Fruit fly (Drosophila melanogaster) whole organism, embryonic: Measurements from ENCODE around the gene Pif1B.

Experiments used
- ATbp ChIP-seq: fragments of 200-800 bp; sonication (Bioruptor generic); optimal IDR thresholded peaks from 2 replicates; lab custom pipeline; 2017; ENCODE audit warnings: missing biosample characterization, mild to moderate bottlenecking, missing genetic modification characterization, missing genetic modification reagents
- Abd-B ChIP-seq: fragments of 200-800 bp; sonication (Bioruptor generic); optimal IDR thresholded peaks from 2 replicates; lab custom pipeline; 2018; ENCODE audit warnings: missing biosample characterization, mild to moderate bottlenecking, missing genetic modification characterization, moderate library complexity
- Asciz ChIP-seq: fragments of 200-800 bp; sonication (Bioruptor generic); optimal IDR thresholded peaks from 2 replicates; lab custom pipeline; 2017; ENCODE audit warnings: missing biosample characterization, mild to moderate bottlenecking, missing genetic modification characterization, missing genetic modification reagents
- Awh ChIP-seq: fragments of 200-800 bp; sonication (Bioruptor generic); IDR thresholded peaks from 2 replicates; pipeline ENCODE4, ENCODE4 v1.3.6; 2022; ENCODE audit warnings: missing biosample characterization, missing genetic modification characterization
- CG10147 ChIP-seq: fragments of 200-800 bp; sonication (Bioruptor generic); optimal IDR thresholded peaks from 2 replicates; lab custom pipeline; 2019; ENCODE audit warnings: missing biosample characterization, mild to moderate bottlenecking, missing genetic modification characterization, moderate library complexity
- CG1024 ChIP-seq: fragments of 200-800 bp; sonication (Bioruptor generic); IDR thresholded peaks from 2 replicates; pipeline ENCODE4 v1.3.6; 2022; ENCODE audit warnings: missing biosample characterization, missing genetic modification characterization
- CG10959 ChIP-seq: fragments of 200-800 bp; sonication (Bioruptor generic); IDR thresholded peaks from 2 replicates; pipeline ENCODE4 v1.3.6; 2022; ENCODE audit warnings: missing biosample characterization, missing genetic modification characterization
- CG10979 ChIP-seq: fragments of 200-800 bp; sonication (Bioruptor generic); optimal IDR thresholded peaks from 2 replicates; lab custom pipeline; 2018; ENCODE audit warnings: missing biosample characterization, mild to moderate bottlenecking, missing genetic modification characterization, moderate library complexity
- CG11504 ChIP-seq: fragments of 200-800 bp; sonication (Bioruptor generic); optimal IDR thresholded peaks from 3 replicates; lab custom pipeline; 2019; ENCODE audit warnings: missing biosample characterization, mild to moderate bottlenecking, missing genetic modification characterization, moderate library complexity
- CG13296 ChIP-seq: fragments of 200-800 bp; sonication (Bioruptor generic); optimal IDR thresholded peaks from 3 replicates; lab custom pipeline; 2018; ENCODE audit warnings: missing biosample characterization, mild to moderate bottlenecking, missing genetic modification characterization
- CG18262 ChIP-seq: fragments of 200-800 bp; optimal IDR thresholded peaks from 3 replicates; lab custom pipeline; 2019; ENCODE audit warnings: missing biosample characterization, mild to moderate bottlenecking, missing genetic modification characterization, moderate library complexity
- CG34376 ChIP-seq: fragments of 200-800 bp; sonication (Bioruptor generic); optimal IDR thresholded peaks from 2 replicates; lab custom pipeline; 2018; ENCODE audit warnings: missing biosample characterization, mild to moderate bottlenecking, missing genetic modification characterization
- CG43689 ChIP-seq: fragments of 200-800 bp; sonication (Bioruptor generic); IDR thresholded peaks from 2 replicates; pipeline ENCODE4 v1.3.6; 2022; ENCODE audit warnings: missing biosample characterization, missing genetic modification characterization
- CG4820 ChIP-seq: fragments of 200-800 bp; sonication (Bioruptor generic); optimal IDR thresholded peaks from 3 replicates; lab custom pipeline; 2016; ENCODE audit warnings: missing biosample characterization, missing genetic modification characterization
- CG6175 ChIP-seq: fragments of 200-800 bp; sonication (Bioruptor generic); IDR thresholded peaks from 3 replicates; pipeline ENCODE4 v1.3.6; 2022; ENCODE audit warnings: missing biosample characterization, missing genetic modification characterization
- CG6654 ChIP-seq: fragments of 200-800 bp; sonication (Bioruptor generic); optimal IDR thresholded peaks from 2 replicates; lab custom pipeline; 2017; ENCODE audit warnings: missing biosample characterization, mild to moderate bottlenecking, missing genetic modification characterization
- CG6791 ChIP-seq: fragments of 200-800 bp; sonication (Bioruptor generic); IDR thresholded peaks from 3 replicates; pipeline ENCODE4 v1.3.6; 2022; ENCODE audit warnings: missing biosample characterization, missing genetic modification characterization; ENCODE audit not compliant: partially characterized antibody
- CG8765 ChIP-seq: fragments of 200-800 bp; sonication (Bioruptor generic); IDR thresholded peaks from 2 replicates; pipeline ENCODE4 v1.3.6; 2022; ENCODE audit warnings: missing biosample characterization, missing genetic modification characterization
- CG9727 ChIP-seq: fragments of 200-800 bp; sonication (Bioruptor generic); optimal IDR thresholded peaks from 3 replicates; lab custom pipeline; 2017; ENCODE audit warnings: missing biosample characterization, mild to moderate bottlenecking, missing genetic modification characterization
- D ChIP-seq, 2 experiments: fragments of 200-800 bp in 1 of 2; fragments of >200 bp in 1 of 2; sonication (Bioruptor generic) in 1 of 2; optimal IDR thresholded peaks; 2 replicates in 1 of 2; 3 replicates in 1 of 2; lab custom pipeline; 2017; ENCODE audit warnings: mild to moderate bottlenecking in 1 of 2, missing biosample characterization in 1 of 2, missing genetic modification characterization in 1 of 2, missing genetic modification reagents in 1 of 2
- Dll ChIP-seq: fragments of 200-800 bp; sonication (Bioruptor generic); IDR thresholded peaks from 4 replicates; pipeline ENCODE4 v1.3.6; 2022; ENCODE audit warnings: missing biosample characterization, missing genetic modification characterization; ENCODE audit not compliant: partially characterized antibody
- Drgx ChIP-seq: fragments of 200-800 bp; sonication (Bioruptor generic); IDR thresholded peaks from 2 replicates; pipeline ENCODE4 v1.3.6; 2022; ENCODE audit warnings: missing biosample characterization, missing genetic modification characterization
- HHEX ChIP-seq: fragments of 200-800 bp; sonication (Bioruptor generic); optimal IDR thresholded peaks from 3 replicates; lab custom pipeline; 2017; ENCODE audit warnings: missing biosample characterization, mild to moderate bottlenecking, missing genetic modification characterization, missing genetic modification reagents
- HLH4C ChIP-seq: fragments of 200-800 bp; sonication (Bioruptor generic); IDR thresholded peaks from 3 replicates; pipeline ENCODE4 v1.3.6; 2022; ENCODE audit warnings: missing biosample characterization, missing genetic modification characterization; ENCODE audit not compliant: partially characterized antibody
- Hmx ChIP-seq: fragments of 200-800 bp; sonication (Bioruptor generic); optimal IDR thresholded peaks from 2 replicates; lab custom pipeline; 2016; ENCODE audit warnings: missing biosample characterization, missing genetic modification characterization
- Med ChIP-seq: fragments of 200-800 bp; sonication (Bioruptor generic); peaks from one replicate; lab custom pipeline; 2016; ENCODE audit warnings: missing biosample characterization, missing genetic modification characterization, mild to moderate bottlenecking, inconsistent platforms, moderate library complexity
- Pdp1 ChIP-seq, 2 experiments: fragments of 200-800 bp; sonication (Bioruptor generic); optimal IDR thresholded peaks; 3 replicates each; lab custom pipeline; 2016; ENCODE audit warnings: missing biosample characterization in 2 of 2, missing genetic modification characterization in 2 of 2, mild to moderate bottlenecking in 1 of 2, moderate library complexity in 1 of 2
- Poxn ChIP-seq: fragments of 200-800 bp; sonication (Bioruptor generic); IDR thresholded peaks from 2 replicates; pipeline ENCODE4 v1.3.6; 2022; ENCODE audit warnings: missing biosample characterization, missing genetic modification characterization
- Sry-δ ChIP-seq: fragments of 200-800 bp; sonication (Bioruptor generic); optimal IDR thresholded peaks from 2 replicates; lab custom pipeline; 2016; ENCODE audit warnings: missing biosample characterization, missing genetic modification characterization
- az2 ChIP-seq: fragments of 200-800 bp; sonication (Bioruptor generic); optimal IDR thresholded peaks from 3 replicates; lab custom pipeline; 2016; ENCODE audit warnings: missing biosample characterization, missing genetic modification characterization
- bsh ChIP-seq, 2 experiments: fragments of 200-800 bp; sonication (Bioruptor generic); optimal IDR thresholded peaks; 2 replicates each; lab custom pipeline; 2017 to 2018; ENCODE audit warnings: mild to moderate bottlenecking in 2 of 2, missing biosample characterization in 2 of 2, missing genetic modification characterization in 2 of 2, moderate library complexity in 1 of 2
- cg ChIP-seq: fragments of 200-800 bp; sonication (Bioruptor generic); optimal IDR thresholded peaks from 3 replicates; lab custom pipeline; 2019; ENCODE audit warnings: missing biosample characterization, mild to moderate bottlenecking, missing genetic modification characterization, moderate library complexity
- fd96Cb ChIP-seq: fragments of 200-800 bp; sonication (Bioruptor generic); optimal IDR thresholded peaks from 2 replicates; lab custom pipeline; 2018; ENCODE audit warnings: missing biosample characterization, mild to moderate bottlenecking, missing genetic modification characterization, moderate library complexity
- hkb ChIP-seq, 2 experiments: fragments of 200-800 bp in 1 of 2; fragments of >200 bp in 1 of 2; sonication (Bioruptor generic) in 1 of 2; IDR thresholded peaks in 1 of 2; optimal IDR thresholded peaks in 1 of 2; 2 replicates each; pipeline versions ENCODE4 v1.3.6 to Lab custom; 2017 to 2022; ENCODE audit warnings: missing biosample characterization in 1 of 2, missing genetic modification characterization in 1 of 2
- jigr1 ChIP-seq: fragments of 200-800 bp; sonication (Bioruptor generic); IDR thresholded peaks from 3 replicates; pipeline ENCODE4 v1.3.6; 2022; ENCODE audit warnings: missing biosample characterization, missing genetic modification characterization
- kah ChIP-seq: fragments of 200-800 bp; sonication (Bioruptor generic); optimal IDR thresholded peaks from 2 replicates; lab custom pipeline; 2018; ENCODE audit warnings: missing biosample characterization, mild to moderate bottlenecking, missing genetic modification characterization
- ken ChIP-seq: fragments of 200-800 bp; sonication (Bioruptor generic); IDR thresholded peaks from 3 replicates; pipeline ENCODE4 v1.3.6; 2022; ENCODE audit warnings: missing biosample characterization, missing genetic modification characterization
- maf-S ChIP-seq: fragments of 200-800 bp; sonication (Bioruptor generic); optimal IDR thresholded peaks from 2 replicates; lab custom pipeline; 2016; ENCODE audit warnings: missing biosample characterization, missing genetic modification characterization
- oc ChIP-seq: fragments of 200-800 bp; sonication (Bioruptor generic); optimal IDR thresholded peaks from 2 replicates; lab custom pipeline; 2018; ENCODE audit warnings: missing biosample characterization, mild to moderate bottlenecking, missing genetic modification characterization, moderate library complexity
- pita ChIP-seq: fragments of 200-800 bp; sonication (Bioruptor generic); optimal IDR thresholded peaks from 2 replicates; lab custom pipeline; 2017; ENCODE audit warnings: missing biosample characterization, mild to moderate bottlenecking, missing genetic modification characterization
- prd ChIP-seq, 3 experiments: fragments of >200 bp in 2 of 3; fragments of 200-800 bp in 1 of 3; sonication (Bioruptor generic) in 1 of 3; optimal IDR thresholded peaks in 2 of 3; IDR thresholded peaks in 1 of 3; 2 replicates in 2 of 3; 3 replicates in 1 of 3; pipeline versions ENCODE4 v1.3.6 to Lab custom; 2017 to 2022; ENCODE audit warnings: missing biosample characterization in 1 of 3, missing genetic modification characterization in 1 of 3
- salm ChIP-seq: fragments of 200-800 bp; sonication (Bioruptor generic); optimal IDR thresholded peaks from 2 replicates; lab custom pipeline; 2018; ENCODE audit warnings: missing biosample characterization, mild to moderate bottlenecking, missing genetic modification characterization
- tio ChIP-seq: fragments of 200-800 bp; sonication (Bioruptor generic); optimal IDR thresholded peaks from 2 replicates; lab custom pipeline; 2017; ENCODE audit warnings: missing biosample characterization, missing genetic modification characterization, inconsistent platforms
- ttk ChIP-seq: fragments of 200-800 bp; sonication (Bioruptor generic); IDR thresholded peaks from 2 replicates; pipeline ENCODE4 v2.1.2; 2022; ENCODE audit warnings: missing biosample characterization, missing genetic modification characterization
- vvl ChIP-seq: fragments of 200-800 bp; sonication (Bioruptor generic); IDR thresholded peaks from 2 replicates; pipeline ENCODE4 v1.3.6; 2022; ENCODE audit warnings: missing biosample characterization, missing genetic modification characterization

Pif1B gene

DNA sequence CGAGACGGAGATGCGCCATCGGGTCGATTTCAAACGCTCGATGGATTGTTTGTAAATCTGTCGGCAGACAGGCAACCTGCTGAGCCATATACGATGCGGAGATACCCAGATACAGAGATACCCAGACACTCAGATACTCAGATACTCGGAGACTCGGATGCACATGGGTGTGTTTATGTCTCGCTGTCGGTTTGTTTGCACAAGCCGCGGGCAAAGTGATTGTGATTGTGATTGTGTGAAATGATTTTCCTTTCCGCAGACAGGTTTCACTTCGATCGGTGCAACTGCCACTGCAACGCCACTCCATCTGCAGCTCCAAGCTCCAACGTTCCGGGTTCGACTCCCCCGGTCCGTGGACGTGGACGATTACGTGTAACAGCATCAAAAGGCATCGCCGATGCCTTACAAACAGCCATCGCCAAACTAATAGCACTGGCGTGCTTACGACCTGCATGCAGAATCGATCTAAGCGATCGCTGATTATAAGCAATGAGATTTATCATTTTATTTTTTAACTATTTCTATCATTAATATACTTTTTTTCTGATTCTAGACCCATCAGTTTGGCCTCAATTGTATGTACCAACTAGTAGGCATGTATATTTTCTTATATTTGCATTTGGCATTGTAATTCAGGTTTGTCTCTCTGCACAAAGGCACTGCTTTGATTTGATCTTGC lies 12.1 kb downstream of the Pif1B start (continued):
- TF ChIP-seq CG43689 (GFP tag; lab: Robert Waterston, UW) (peak; percentile 56), CG8765 (GFP tag; lab: Robert Waterston, UW) (no peak), CG11504 (tag; lab: Kevin White, UChicago) (peak; percentile 77), jigr1 (peak; percentile 65; the same call in 2 of the 3 replicates), CG10979 (tag; lab: Kevin White, UChicago) (peak; percentile 53), vvl (GFP tag; lab: Robert Waterston, UW) (peak; percentile 86), cg (GFP tag; lab: Kevin White, UChicago) (no peak), CG6791 (0 out of 3 replicates have a peak, but pooled peaks have one; percentile 41), CG4820 (GFP tag; lab: Kevin White, UChicago) (peak; percentile 31), CG9727 (peak; percentile 39), bsh (GFP tag; optimal IDR thresholded peaks at IDR 0.05; lab: Kevin White, UChicago) (peak; percentile 54 to 68), HLH4C (GFP tag; lab: Robert Waterston, UW) (no peak), kah (GFP tag; lab: Kevin White, UChicago) (peak; percentile 7), pita (GFP tag; lab: Kevin White, UChicago) (no peak), CG10959 (peak; percentile 22; the same call in 1 of the 2 replicates), prd (optimal IDR thresholded peaks at IDR 0.05; lab: Kevin White, UChicago) (no peak), prd (GFP tag; IDR thresholded peaks at IDR 0.05; lab: Robert Waterston, UW) (peak; percentile 69; the same call in 2 of the 3 replicates), CG10147 (GFP tag; lab: Kevin White, UChicago) (peak; percentile 21), Abd-B (no peak), ATbp (GFP tag; lab: Kevin White, UChicago) (peak; percentile 63), Drgx (GFP tag; lab: Robert Waterston, UW) (peak; percentile 91), az2 (GFP tag; lab: Kevin White, UChicago) (peak; percentile 30), hkb (optimal IDR thresholded peaks at IDR 0.05; lab: Kevin White, UChicago) (no peak), hkb (GFP tag; IDR thresholded peaks at IDR 0.05; lab: Robert Waterston, UW) (peak; percentile 79), CG1024 (GFP tag; lab: Robert Waterston, UW) (peak; percentile 30; the same call in 1 of the 2 replicates), tio (GFP tag; lab: Kevin White, UChicago) (peak; percentile 30)

DNA sequence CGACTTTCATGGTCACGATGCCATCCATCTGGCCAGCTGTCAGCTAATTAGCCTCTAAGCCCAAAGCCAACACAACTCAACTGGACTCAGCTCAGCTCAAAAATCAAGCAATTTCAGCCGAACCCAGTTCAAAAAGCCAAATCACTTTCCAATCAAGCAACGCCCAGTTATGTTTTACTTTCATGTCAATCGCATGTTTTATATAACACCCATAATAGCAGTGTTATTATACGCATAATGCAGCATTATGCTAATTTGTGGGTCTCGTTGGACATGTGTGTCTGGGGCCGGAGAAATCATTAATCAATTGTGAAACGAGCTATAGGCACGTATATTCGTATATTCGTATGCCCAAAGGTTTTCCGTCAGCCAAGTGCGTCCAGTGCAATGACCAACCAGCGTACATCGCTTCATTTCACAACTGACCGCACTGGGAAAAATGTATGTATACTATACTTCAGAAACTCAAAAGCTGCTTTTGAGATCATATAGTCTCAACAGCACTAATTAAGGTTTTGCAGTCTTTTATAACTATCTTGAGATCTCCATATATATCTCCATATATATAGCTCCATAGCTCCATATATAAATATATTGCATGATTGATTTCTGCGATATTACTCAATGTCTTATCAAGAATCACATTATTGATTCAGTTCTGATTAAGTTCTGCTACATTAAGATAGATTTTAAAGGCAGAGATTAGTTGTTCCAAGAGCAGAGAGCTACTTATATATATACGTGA lies 13.3 kb downstream of the Pif1B start:
- TF ChIP-seq CG6175 (GFP tag; lab: Robert Waterston, UW) (0 out of 3 replicates have a peak, but pooled peaks have one; percentile 7), ken (no peak), CG13296 (GFP tag; lab: Kevin White, UChicago) (no peak), Hmx (GFP tag; lab: Kevin White, UChicago) (no peak), salm (no peak), Poxn (GFP tag; lab: Robert Waterston, UW) (no peak), HHEX (GFP tag; lab: Kevin White, UChicago) (no peak), CG18262 (tag; lab: Kevin White, UChicago) (peak; percentile 25), CG11504 (tag; lab: Kevin White, UChicago) (peak; percentile 57), D (optimal IDR thresholded peaks at IDR 0.05; lab: Kevin White, UChicago) (no peak), D (GFP tag; optimal IDR thresholded peaks at IDR 0.05; lab: Kevin White, UChicago) (no peak), CG6654 (no peak), ttk (no peak), Dll (no peak), CG34376 (no peak), Med (GFP tag; lab: Kevin White, UChicago) (peak; percentile 49), Pdp1 (GFP tag; optimal IDR thresholded peaks at IDR 0.05; lab: Kevin White, UChicago) (peak in 1 of 2 experiments; percentile 58), fd96Cb (peak; percentile 23), Asciz (peak; percentile 9), Awh (GFP tag; lab: Robert Waterston, UW) (0 out of 2 replicates have a peak, but pooled peaks have one; percentile 22), maf-S (GFP tag; lab: Kevin White, UChicago) (no peak), Sry-δ (GFP tag; lab: Kevin White, UChicago) (no peak), oc (peak; percentile 59)
